Fruit fly (Drosophila melanogaster): ENCODE results near the gene Drsl2.

- TF ChIP-seq dac (GFP tag; optimal IDR thresholded peaks at IDR 0.05) (no peak), CG10631 (GFP tag; optimal IDR thresholded peaks at IDR 0.05) (no peak), CG4318 (GFP tag; optimal IDR thresholded peaks at IDR 0.05) (no peak), topi (GFP tag; optimal IDR thresholded peaks at IDR 0.05) (no peak), CG8632 (GFP tag; optimal IDR thresholded peaks at IDR 0.05) (no peak), Lpt (GFP tag; optimal IDR thresholded peaks at IDR 0.05) (no peak), CG16779 (tag; optimal IDR thresholded peaks at IDR 0.05) (no peak)
Measured at dm6 chr3L:3276930-3277329, 37.2 kb upstream of the Drsl2 start.
